Fruit fly (Drosophila melanogaster) whole organism, wandering third instar larva: ENCODE results near the gene atk.

Experiments
- Abd-B ChIP-seq: fragments of >200 bp; optimal IDR thresholded peaks from 2 replicates; lab custom pipeline; 2017; ENCODE audit warnings: missing biosample characterization, missing genetic modification characterization
- CG32264 ChIP-seq: fragments of 200-800 bp; sonication (Bioruptor generic); optimal IDR thresholded peaks from 2 replicates; lab custom pipeline; 2016; ENCODE audit warnings: missing biosample characterization, missing genetic modification characterization
- CG9705 ChIP-seq: fragments of 200-800 bp; sonication (Bioruptor generic); optimal IDR thresholded peaks from 2 replicates; lab custom pipeline; 2018; ENCODE audit warnings: missing biosample characterization, mild to moderate bottlenecking, missing genetic modification characterization
- CrebA ChIP-seq: fragments of 200-800 bp; sonication (Bioruptor generic); optimal IDR thresholded peaks from 2 replicates; lab custom pipeline; 2016; ENCODE audit warnings: missing biosample characterization, mild to moderate bottlenecking, missing genetic modification characterization, borderline replicate concordance
- Dfd ChIP-seq: fragments of >200 bp; optimal IDR thresholded peaks from 2 replicates; lab custom pipeline; 2017; ENCODE audit warnings: missing biosample characterization, missing genetic modification characterization
- Dif ChIP-seq: fragments of 200-275, 200-300 bp; sonication (Bioruptor generic); optimal IDR thresholded peaks from 2 replicates; lab custom pipeline; 2018; ENCODE audit warnings: missing biosample characterization, missing genetic modification characterization; ENCODE audit not compliant: partially characterized antibody
- GATAd ChIP-seq: sonication (Bioruptor generic); optimal IDR thresholded peaks from 2 replicates; lab custom pipeline; 2016; ENCODE audit warnings: missing biosample characterization, missing genetic modification characterization
- HLH106 ChIP-seq: fragments of 200-800 bp; optimal IDR thresholded peaks from 3 replicates; lab custom pipeline; 2019; ENCODE audit warnings: missing biosample characterization, mild to moderate bottlenecking, missing genetic modification characterization, moderate library complexity
- Hr78 ChIP-seq: fragments of >200 bp; optimal IDR thresholded peaks from 2 replicates; lab custom pipeline; 2017; ENCODE audit warnings: missing biosample characterization, missing genetic modification characterization
- Hr83 ChIP-seq: fragments of 200-300 bp; sonication (Bioruptor generic); optimal IDR thresholded peaks from 2 replicates; lab custom pipeline; 2016; ENCODE audit warnings: missing biosample characterization, mild to moderate bottlenecking, missing genetic modification characterization, moderate library complexity; ENCODE audit not compliant: poor library complexity, severe bottlenecking
- Jra ChIP-seq: sonication (Bioruptor generic); optimal IDR thresholded peaks from 2 replicates; lab custom pipeline; 2016; ENCODE audit warnings: missing biosample characterization, missing genetic modification characterization
- Mio ChIP-seq: sonication (Bioruptor generic); optimal IDR thresholded peaks from 2 replicates; lab custom pipeline; 2016; ENCODE audit warnings: missing biosample characterization, missing genetic modification characterization
- Myc ChIP-seq: fragments of >200 bp; optimal IDR thresholded peaks from 2 replicates; lab custom pipeline; 2017
- N ChIP-seq: fragments of >200 bp; optimal IDR thresholded peaks from 2 replicates; lab custom pipeline; 2018; ENCODE audit warnings: missing biosample characterization, missing external identifiers, missing genetic modification characterization
- OdsH ChIP-seq: fragments of 200-800 bp; sonication (Bioruptor generic); optimal IDR thresholded peaks from 2 replicates; lab custom pipeline; 2016; ENCODE audit warnings: missing biosample characterization, mild to moderate bottlenecking, missing genetic modification characterization
- Sp1 ChIP-seq: fragments of 200-800 bp; sonication (Bioruptor generic); optimal IDR thresholded peaks from 3 replicates; lab custom pipeline; 2019; ENCODE audit warnings: missing biosample characterization, mild to moderate bottlenecking, missing genetic modification characterization, moderate library complexity
- Vsx2 ChIP-seq: fragments of 200-300, 225-300 bp; sonication (Bioruptor generic); optimal IDR thresholded peaks from 2 replicates; lab custom pipeline; 2018; ENCODE audit warnings: missing biosample characterization, missing genetic modification characterization; ENCODE audit not compliant: partially characterized antibody
- brk ChIP-seq: fragments of 200-800 bp; sonication (Bioruptor generic); optimal IDR thresholded peaks from 2 replicates; lab custom pipeline; 2016; ENCODE audit warnings: missing biosample characterization, mild to moderate bottlenecking, missing genetic modification characterization
- dl ChIP-seq, 2 experiments: fragments of 175-275, 200-275 bp in 1 of 2; fragments of 200-275 bp in 1 of 2; sonication (Bioruptor generic); optimal IDR thresholded peaks; lab custom pipeline; 2018; ENCODE audit warnings: mild to moderate bottlenecking in 2 of 2, missing biosample characterization in 2 of 2, missing genetic modification characterization in 2 of 2, moderate library complexity in 2 of 2; ENCODE audit not compliant: partially characterized antibody in 2 of 2, insufficient read depth in 1 of 2
- dsf ChIP-seq: sonication (Bioruptor generic); optimal IDR thresholded peaks from 2 replicates; lab custom pipeline; 2016; ENCODE audit warnings: missing biosample characterization, missing genetic modification characterization, borderline replicate concordance
- ey ChIP-seq: fragments of 200-800 bp; sonication (Bioruptor generic); optimal IDR thresholded peaks from 2 replicates; lab custom pipeline; 2016; ENCODE audit warnings: missing biosample characterization, missing genetic modification characterization
- foxo ChIP-seq, 2 experiments: fragments of 200-800 bp; sonication (Bioruptor generic); optimal IDR thresholded peaks; 2 replicates in 1 of 2; 3 replicates in 1 of 2; lab custom pipeline; 2016 to 2017; ENCODE audit warnings: missing biosample characterization in 2 of 2, missing genetic modification characterization in 2 of 2
- fru ChIP-seq: fragments of 200-800 bp; sonication (Bioruptor generic); optimal IDR thresholded peaks from 3 replicates; lab custom pipeline; 2016; ENCODE audit warnings: missing biosample characterization, mild to moderate bottlenecking, missing genetic modification characterization
- h ChIP-seq: fragments of 200-800 bp; sonication (Bioruptor generic); optimal IDR thresholded peaks from 3 replicates; lab custom pipeline; 2016; ENCODE audit warnings: missing biosample characterization, mild to moderate bottlenecking, missing genetic modification characterization
- jim ChIP-seq: fragments of 175-275, 200-325 bp; sonication (Bioruptor generic); optimal IDR thresholded peaks from 2 replicates; lab custom pipeline; 2016; ENCODE audit warnings: missing biosample characterization, mild to moderate bottlenecking, missing genetic modification characterization
- lola ChIP-seq: fragments of >200 bp; optimal IDR thresholded peaks from 2 replicates; lab custom pipeline; 2017; ENCODE audit warnings: missing biosample characterization, missing genetic modification characterization
- pan ChIP-seq: fragments of >200 bp; optimal IDR thresholded peaks from 2 replicates; lab custom pipeline; 2017
- psq ChIP-seq: fragments of 200-800 bp; sonication (Bioruptor generic); optimal IDR thresholded peaks from 3 replicates; lab custom pipeline; 2017; ENCODE audit warnings: missing biosample characterization, mild to moderate bottlenecking, missing genetic modification characterization, moderate library complexity
- rgr ChIP-seq: fragments of 200-800 bp; sonication (Bioruptor generic); optimal IDR thresholded peaks from 3 replicates; lab custom pipeline; 2016; ENCODE audit warnings: missing biosample characterization, mild to moderate bottlenecking, missing genetic modification characterization
- sage ChIP-seq: fragments of 200-800 bp; sonication (Bioruptor generic); optimal IDR thresholded peaks from 2 replicates; lab custom pipeline; 2016; ENCODE audit warnings: missing biosample characterization, mild to moderate bottlenecking, missing genetic modification characterization
- sv ChIP-seq: fragments of 200-800 bp; sonication (Bioruptor generic); optimal IDR thresholded peaks from 3 replicates; lab custom pipeline; 2016; ENCODE audit warnings: missing biosample characterization, missing genetic modification characterization
- tai ChIP-seq: sonication (Bioruptor generic); optimal IDR thresholded peaks from 2 replicates; lab custom pipeline; 2016; ENCODE audit warnings: missing biosample characterization, missing genetic modification characterization
- usp ChIP-seq: fragments of >200 bp; optimal IDR thresholded peaks from 2 replicates; lab custom pipeline; 2017; ENCODE audit warnings: missing biosample characterization, missing genetic modification characterization

The atk gene

dm6 chr3L:20427449-20427848 is 37.2 kb downstream of the atk start, which contains the start of gene CG5274:
Gene CG5274 (minus strand): TSS chr3L:20427666.
- TF ChIP-seq Vsx2 (GFP tag; lab: Kevin White, UChicago): no peak
- TF ChIP-seq GATAd: no peak
- no peak for TF ChIP-seq CrebA
- TF ChIP-seq tai (GFP tag; lab: Kevin White, UChicago): no peak
- no peak for TF ChIP-seq CG32264
- no peak for TF ChIP-seq Mio (GFP tag; lab: Kevin White, UChicago)
- no peak for TF ChIP-seq usp (GFP tag; lab: Kevin White, UChicago)
- TF ChIP-seq Hr78 (GFP tag; lab: Kevin White, UChicago): no peak
- TF ChIP-seq N (GFP tag; lab: Kevin White, UChicago): no peak
- TF ChIP-seq psq (GFP tag; lab: Kevin White, UChicago): no peak
- no peak for TF ChIP-seq jim (GFP tag; lab: Kevin White, UChicago)
- TF ChIP-seq sage (GFP tag; lab: Kevin White, UChicago): no peak
- TF ChIP-seq fru (GFP tag; lab: Kevin White, UChicago): no peak
- TF ChIP-seq CG9705 (GFP tag; lab: Kevin White, UChicago): no peak
- no peak for TF ChIP-seq brk (GFP tag; lab: Kevin White, UChicago)
- TF ChIP-seq rgr (GFP tag; lab: Kevin White, UChicago): no peak
- TF ChIP-seq Myc (lab: Kevin White, UChicago): no peak
- no peak for TF ChIP-seq Abd-B (GFP tag; lab: Kevin White, UChicago)
- TF ChIP-seq dl (GFP tag; optimal IDR thresholded peaks at IDR 0.05; lab: Kevin White, UChicago; ENCODE audit: insufficient read depth in 1 of 2, partially characterized antibody in 2 of 2): no peak
- TF ChIP-seq, all 38 proteins: peak for 0

dm6 chr3L:20425888-20426287 is 38.8 kb downstream of the atk start, which contains the start of gene CG5282:
Gene CG5282 (minus strand): TSS chr3L:20426071.
- TF ChIP-seq rgr (GFP tag; lab: Kevin White, UChicago) (no peak), psq (GFP tag; lab: Kevin White, UChicago) (no peak), Hr83 (no peak), Jra (GFP tag; lab: Kevin White, UChicago) (no peak), ey (no peak), lola (GFP tag; lab: Kevin White, UChicago) (no peak), N (GFP tag; lab: Kevin White, UChicago) (no peak), Dfd (GFP tag; lab: Kevin White, UChicago) (no peak), pan (lab: Kevin White, UChicago) (no peak), GATAd (no peak), Vsx2 (GFP tag; lab: Kevin White, UChicago) (no peak), tai (GFP tag; lab: Kevin White, UChicago) (no peak), Hr78 (GFP tag; lab: Kevin White, UChicago) (no peak), Dif (no peak), CG32264 (no peak)

- TF ChIP-seq Jra (GFP tag; lab: Kevin White, UChicago) (no peak), fru (GFP tag; lab: Kevin White, UChicago) (no peak), Mio (GFP tag; lab: Kevin White, UChicago) (no peak), OdsH (GFP tag; lab: Kevin White, UChicago) (no peak), dsf (GFP tag; lab: Kevin White, UChicago) (no peak), Dif (no peak), GATAd (no peak), sv (no peak), h (GFP tag; lab: Kevin White, UChicago) (no peak), pan (lab: Kevin White, UChicago) (no peak), CrebA (no peak), dl (GFP tag; optimal IDR thresholded peaks at IDR 0.05; lab: Kevin White, UChicago; ENCODE audit: insufficient read depth in 1 of 2, partially characterized antibody in 2 of 2) (no peak), Sp1 (GFP tag; lab: Kevin White, UChicago) (no peak), foxo (GFP tag; optimal IDR thresholded peaks at IDR 0.05; lab: Kevin White, UChicago) (no peak), HLH106 (no peak), CG9705 (GFP tag; lab: Kevin White, UChicago) (no peak), tai (GFP tag; lab: Kevin White, UChicago) (no peak), Hr78 (GFP tag; lab: Kevin White, UChicago) (no peak)
Observed at dm6 chr3L:20413304-20413703, 51.4 kb downstream of the atk start, which contains the start of gene zye. Gene zye (plus strand): TSS chr3L:20413604.

- TF ChIP-seq Vsx2 (GFP tag; lab: Kevin White, UChicago) (peak; percentile 93), Myc (lab: Kevin White, UChicago) (peak; percentile 27), N (GFP tag; lab: Kevin White, UChicago) (peak; percentile 11), usp (GFP tag; lab: Kevin White, UChicago) (no peak), jim (GFP tag; lab: Kevin White, UChicago) (no peak), rgr (GFP tag; lab: Kevin White, UChicago) (peak; percentile 7), fru (GFP tag; lab: Kevin White, UChicago) (peak; percentile 2)
Observed at dm6 chr3L:20410780-20411179, 53.9 kb downstream of the atk start.
